Fruit fly (Drosophila melanogaster): ENCODE results near the gene Acp95EF.

Acp95EF gene

DNA sequence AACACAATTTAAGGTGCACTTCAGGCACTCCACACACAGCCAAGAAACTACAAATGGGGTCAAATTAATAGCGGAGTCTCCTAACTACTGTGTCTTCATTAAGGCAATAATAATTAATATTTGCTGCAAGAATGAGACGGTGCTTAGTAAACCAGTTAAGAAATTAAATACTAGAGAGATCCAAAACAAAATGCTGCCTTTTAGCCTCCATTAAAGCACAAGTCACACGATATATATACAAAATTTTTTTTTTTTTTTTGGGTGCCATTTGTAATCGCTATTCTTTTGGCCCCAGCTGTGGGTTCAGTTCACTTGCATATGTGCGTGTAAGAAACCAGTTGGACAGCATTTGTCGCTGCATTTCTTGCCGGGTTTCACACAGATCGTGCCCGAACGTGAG, 25.3 kb upstream of the Acp95EF start (continued):
- peak; percentile 47 for TF ChIP-seq CG2712 (tag; optimal IDR thresholded peaks at IDR 0.05)
- TF ChIP-seq ase (GFP tag; IDR thresholded peaks at IDR 0.05) = no peak
- TF ChIP-seq CG5245 (GFP tag; optimal IDR thresholded peaks at IDR 0.05) = no peak
- no peak for TF ChIP-seq CG14965 (GFP tag; optimal IDR thresholded peaks at IDR 0.05; ENCODE audit: borderline replicate concordance)
- peak; percentile 36 for TF ChIP-seq unpg (GFP tag; optimal IDR thresholded peaks at IDR 0.05)
- TF ChIP-seq Eip74EF (GFP tag; optimal IDR thresholded peaks at IDR 0.05) = peak in 1 of 2 experiments; percentile 43
- no peak for TF ChIP-seq CG10147 (GFP tag; optimal IDR thresholded peaks at IDR 0.05)
- TF ChIP-seq Taf1 (GFP tag; IDR thresholded peaks at IDR 0.05) = no peak
- TF ChIP-seq Med (GFP tag) = peak; percentile 47
- peak; percentile 15; the same call in 1 of the 2 replicates for TF ChIP-seq E2f2 (GFP tag; IDR thresholded peaks at IDR 0.05)
- TF ChIP-seq CG17802 (tag; optimal IDR thresholded peaks at IDR 0.05) = no peak
- peak; percentile 15 for TF ChIP-seq CG18262 (tag; optimal IDR thresholded peaks at IDR 0.05)
- peak; percentile 44 for TF ChIP-seq CG15269 (tag; optimal IDR thresholded peaks at IDR 0.05)
- peak; percentile 66 for TF ChIP-seq dmrt99B (tag; optimal IDR thresholded peaks at IDR 0.05)
- TF ChIP-seq rib (GFP tag; IDR thresholded peaks at IDR 0.05) = no peak
- TF ChIP-seq odd (GFP tag; optimal IDR thresholded peaks at IDR 0.05) = no peak
- 0 out of 3 replicates have a peak, but pooled peaks have one; percentile 44 for TF ChIP-seq Optix (GFP tag; IDR thresholded peaks at IDR 0.05)
- no peak for TF ChIP-seq CG15073 (GFP tag; optimal IDR thresholded peaks at IDR 0.05)
- TF ChIP-seq zfh1 (GFP tag; IDR thresholded peaks at IDR 0.05) = 0 out of 3 replicates have a peak, but pooled peaks have one; percentile 14
- TF ChIP-seq wor (GFP tag; IDR thresholded peaks at IDR 0.05) = no peak
- TF ChIP-seq NK7.1 (GFP tag; optimal IDR thresholded peaks at IDR 0.05) = no peak
- TF ChIP-seq lmd (GFP tag; IDR thresholded peaks at IDR 0.05) = no peak
- no peak for TF ChIP-seq stc (GFP tag; IDR thresholded peaks at IDR 0.05)
- no peak for TF ChIP-seq ab (GFP tag; optimal IDR thresholded peaks at IDR 0.05)
- peak; percentile 6 for TF ChIP-seq Ssrp (tag; optimal IDR thresholded peaks at IDR 0.05)
- no peak for TF ChIP-seq H15 (GFP tag; IDR thresholded peaks at IDR 0.05)
- peak; percentile 52 for TF ChIP-seq CG11696 (GFP tag; IDR thresholded peaks at IDR 0.05)
- no peak for TF ChIP-seq Gug (GFP tag; IDR thresholded peaks at IDR 0.05)
- TF ChIP-seq Ptx1 (GFP tag; IDR thresholded peaks at IDR 0.05) = 0 out of 2 replicates have a peak, but pooled peaks have one; percentile 28
- peak; percentile 16 for TF ChIP-seq Hr3 (GFP tag; optimal IDR thresholded peaks at IDR 0.05)
- no peak for TF ChIP-seq gsb (GFP tag; IDR thresholded peaks at IDR 0.05)
- peak; percentile 53 for TF ChIP-seq gem (tag; optimal IDR thresholded peaks at IDR 0.05)
- peak; percentile 2 for TF ChIP-seq CG18599 (GFP tag; optimal IDR thresholded peaks at IDR 0.05)
- peak; percentile 53; the same call in 1 of the 2 replicates for TF ChIP-seq Xrp1 (GFP tag; IDR thresholded peaks at IDR 0.05)
- TF ChIP-seq esg (GFP tag; conservative IDR thresholded peaks at IDR 0.05) = no peak
- TF ChIP-seq CG18619 (GFP tag; optimal IDR thresholded peaks at IDR 0.05) = no peak
- peak; percentile 11 for TF ChIP-seq Hsf (GFP tag; optimal IDR thresholded peaks at IDR 0.05)
- TF ChIP-seq Blimp-1 (GFP tag; optimal IDR thresholded peaks at IDR 0.05) = peak; percentile 9
- TF ChIP-seq CG11456 (GFP tag; IDR thresholded peaks at IDR 0.05) = no peak
- peak in 1 of 2 experiments; percentile 65 for TF ChIP-seq Hr51 (GFP tag; optimal IDR thresholded peaks at IDR 0.05)
- no peak for TF ChIP-seq Stat92E (GFP tag; optimal IDR thresholded peaks at IDR 0.05)
- no peak for TF ChIP-seq CG4424 (GFP tag; optimal IDR thresholded peaks at IDR 0.05)
- no peak for TF ChIP-seq CG15011 (GFP tag; optimal IDR thresholded peaks at IDR 0.05)
- TF ChIP-seq fd102C (GFP tag; optimal IDR thresholded peaks at IDR 0.05) = no peak
- no peak for TF ChIP-seq ci (GFP tag; IDR thresholded peaks at IDR 0.05)
- TF ChIP-seq Sox102F (GFP tag; optimal IDR thresholded peaks at IDR 0.05) = peak; percentile 55
- no peak for TF ChIP-seq pfk (GFP tag; optimal IDR thresholded peaks at IDR 0.05)
- no peak for TF ChIP-seq gcm (GFP tag; optimal IDR thresholded peaks at IDR 0.05)
- no peak for TF ChIP-seq CG10267 (tag; optimal IDR thresholded peaks at IDR 0.05)
- no peak for TF ChIP-seq CG8089 (GFP tag; optimal IDR thresholded peaks at IDR 0.05)

Data from whole organism, embryonic.